Fruit fly (Drosophila melanogaster) whole organism, adult: ENCODE results near the gene CG6865.

ENCODE experiments used
- CG11617 ChIP-seq: fragments of 200-800 bp; sonication (Bioruptor generic); optimal IDR thresholded peaks from 2 replicates; lab custom pipeline; 2017; ENCODE audit warnings: mild to moderate bottlenecking, missing biosample characterization, missing genetic modification reagents, missing genetic modification characterization
- CG12768 ChIP-seq: fragments of 200-800 bp; sonication (Bioruptor generic); optimal IDR thresholded peaks from 2 replicates; lab custom pipeline; 2017; ENCODE audit warnings: missing biosample characterization, missing genetic modification characterization, mild to moderate bottlenecking, moderate library complexity, missing genetic modification reagents
- CG14711 ChIP-seq: fragments of 200-800 bp; sonication (Bioruptor generic); optimal IDR thresholded peaks from 2 replicates; lab custom pipeline; 2018; ENCODE audit warnings: missing biosample characterization, mild to moderate bottlenecking, missing genetic modification characterization, moderate library complexity
- CG1620 ChIP-seq: fragments of 200-800 bp; sonication (Bioruptor generic); optimal IDR thresholded peaks from 2 replicates; lab custom pipeline; 2016; ENCODE audit warnings: missing biosample characterization, missing genetic modification characterization
- CG33017 ChIP-seq: fragments of 200-800 bp; sonication (Bioruptor generic); optimal IDR thresholded peaks from 2 replicates; lab custom pipeline; 2018; ENCODE audit warnings: missing biosample characterization, mild to moderate bottlenecking, missing genetic modification characterization, moderate library complexity
- CG5204 ChIP-seq: fragments of 200-800 bp; sonication (Bioruptor generic); optimal IDR thresholded peaks from 2 replicates; lab custom pipeline; 2016; ENCODE audit warnings: missing biosample characterization, missing genetic modification characterization
- CG7045 ChIP-seq: fragments of 200-800 bp; sonication (Bioruptor generic); optimal IDR thresholded peaks from 2 replicates; lab custom pipeline; 2017; ENCODE audit warnings: missing biosample characterization, mild to moderate bottlenecking, missing genetic modification characterization
- CG7101 ChIP-seq: fragments of 200-800 bp; sonication (Bioruptor generic); optimal IDR thresholded peaks from 2 replicates; lab custom pipeline; 2018; ENCODE audit warnings: missing biosample characterization, mild to moderate bottlenecking, missing genetic modification characterization, moderate library complexity
- Clk ChIP-seq: fragments of 200-800 bp; sonication (Bioruptor generic); optimal IDR thresholded peaks from 2 replicates; lab custom pipeline; 2017; ENCODE audit warnings: missing biosample characterization, missing genetic modification characterization
- Crg-1 ChIP-seq: fragments of 200-800 bp; sonication (Bioruptor generic); optimal IDR thresholded peaks from 2 replicates; lab custom pipeline; 2016; ENCODE audit warnings: missing biosample characterization, missing genetic modification characterization
- Hr96 ChIP-seq: fragments of 200-800 bp; sonication (Bioruptor generic); optimal IDR thresholded peaks from 2 replicates; lab custom pipeline; 2016; ENCODE audit warnings: missing biosample characterization, missing genetic modification characterization
- Mnt ChIP-seq: fragments of 200-800 bp; sonication (Bioruptor generic); optimal IDR thresholded peaks from 2 replicates; lab custom pipeline; 2016; ENCODE audit warnings: missing biosample characterization, mild to moderate bottlenecking, missing genetic modification characterization
- bab1 ChIP-seq: fragments of 200-800 bp; sonication (Bioruptor generic); optimal IDR thresholded peaks from 3 replicates; lab custom pipeline; 2019; ENCODE audit warnings: missing biosample characterization, mild to moderate bottlenecking, missing genetic modification characterization, moderate library complexity
- cic ChIP-seq: fragments of 200-800 bp; sonication (Bioruptor generic); optimal IDR thresholded peaks from 2 replicates; lab custom pipeline; 2017; ENCODE audit warnings: missing biosample characterization, mild to moderate bottlenecking, missing genetic modification characterization, moderate library complexity
- cnc ChIP-seq, 2 experiments: fragments of >200 bp; optimal IDR thresholded peaks; 2 replicates each; lab custom pipeline; 2017
- kay ChIP-seq: fragments of 200-800 bp; sonication (Bioruptor generic); peaks from one replicate; lab custom pipeline; 2016; ENCODE audit warnings: missing biosample characterization, missing genetic modification characterization, borderline replicate concordance
- ovo ChIP-seq: fragments of 200-800 bp; sonication (Bioruptor generic); optimal IDR thresholded peaks from 2 replicates; lab custom pipeline; 2016; ENCODE audit warnings: missing biosample characterization, missing genetic modification characterization
- pad ChIP-seq: fragments of 200-800 bp; sonication (Bioruptor generic); optimal IDR thresholded peaks from 3 replicates; lab custom pipeline; 2017; ENCODE audit warnings: missing biosample characterization, missing genetic modification characterization, mild to moderate bottlenecking, moderate library complexity, missing genetic modification reagents
- tj ChIP-seq: fragments of 200-800 bp; sonication (Bioruptor generic); optimal IDR thresholded peaks from 3 replicates; lab custom pipeline; 2017; ENCODE audit warnings: missing biosample characterization, mild to moderate bottlenecking, missing genetic modification characterization, moderate library complexity
- toe ChIP-seq: fragments of 200-800 bp; sonication (Bioruptor generic); optimal IDR thresholded peaks from 2 replicates; lab custom pipeline; 2016; ENCODE audit warnings: missing biosample characterization, missing genetic modification characterization

Gene CG6865

dm6 chr3L:18863327-18863726 lies at the start of gene CG6865:
CG6865 (plus strand) TSS chr3L:18863647.
- TF ChIP-seq ovo (GFP tag; lab: Kevin White, UChicago) (no peak), CG5204 (no peak), tj (GFP tag; lab: Kevin White, UChicago) (no peak), Clk (no peak), CG14711 (tag; lab: Kevin White, UChicago) (no peak), CG7101 (tag; lab: Kevin White, UChicago) (no peak), CG11617 (GFP tag; lab: Kevin White, UChicago) (no peak), Mnt (GFP tag; lab: Kevin White, UChicago) (no peak), CG1620 (no peak), cnc (optimal IDR thresholded peaks at IDR 0.05; lab: Kevin White, UChicago) (no peak), kay (GFP tag; lab: Kevin White, UChicago) (no peak), toe (GFP tag; lab: Kevin White, UChicago) (no peak), Hr96 (no peak), cic (GFP tag; lab: Kevin White, UChicago) (no peak), CG33017 (no peak)

DNA sequence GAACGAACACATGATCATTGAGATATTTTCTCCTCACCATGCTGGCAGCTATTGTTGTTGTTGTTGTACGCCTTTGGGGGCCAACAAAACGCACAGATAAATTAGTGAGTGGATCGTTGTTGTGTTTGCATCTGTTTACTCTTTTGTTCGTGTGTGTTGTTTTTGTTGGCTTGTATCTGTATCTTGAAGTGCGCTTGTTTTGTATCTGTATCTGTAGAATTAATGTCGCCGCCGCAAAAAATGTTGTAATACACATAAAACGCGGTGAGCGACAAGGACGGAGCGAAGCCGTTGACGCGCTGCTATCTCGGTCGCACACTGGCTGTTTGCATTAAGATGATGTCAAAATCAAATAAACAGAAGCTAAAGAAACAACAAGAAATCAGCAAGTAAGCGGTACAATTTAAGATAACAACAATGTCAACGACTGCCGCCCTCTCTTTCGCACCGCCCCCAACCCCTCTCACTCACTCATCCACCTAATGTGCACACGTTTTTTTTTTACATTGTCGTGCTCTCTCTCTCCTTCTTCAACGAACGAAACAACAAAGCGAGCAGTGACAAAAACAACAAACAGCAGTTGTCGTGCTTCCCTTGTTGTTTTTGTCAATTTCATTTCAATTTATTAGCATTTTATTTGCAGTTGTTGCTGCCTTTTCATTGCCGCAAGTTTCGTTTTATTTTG lies 49.3 kb upstream of the CG6865 start:
- TF ChIP-seq CG5204: no peak
- peak; percentile 81 for TF ChIP-seq CG7101 (tag; lab: Kevin White, UChicago)
- peak; percentile 60 for TF ChIP-seq CG33017
- TF ChIP-seq tj (GFP tag; lab: Kevin White, UChicago): peak; percentile 84
- TF ChIP-seq CG1620: no peak
- peak; percentile 17 for TF ChIP-seq bab1 (GFP tag; lab: Kevin White, UChicago)
- peak; percentile 68 for TF ChIP-seq kay (GFP tag; lab: Kevin White, UChicago)
- TF ChIP-seq toe (GFP tag; lab: Kevin White, UChicago): no peak
- TF ChIP-seq CG14711 (tag; lab: Kevin White, UChicago): peak; percentile 40
- peak; percentile 91 for TF ChIP-seq ovo (GFP tag; lab: Kevin White, UChicago)
- TF ChIP-seq cic (GFP tag; lab: Kevin White, UChicago): peak; percentile 90
- TF ChIP-seq CG12768 (GFP tag; lab: Kevin White, UChicago): peak; percentile 65
- TF ChIP-seq cnc (optimal IDR thresholded peaks at IDR 0.05; lab: Kevin White, UChicago): no peak
- peak; percentile 78 for TF ChIP-seq Crg-1
- peak; percentile 73 for TF ChIP-seq Clk
- TF ChIP-seq Hr96: no peak
- peak; percentile 79 for TF ChIP-seq CG11617 (GFP tag; lab: Kevin White, UChicago)
- TF ChIP-seq pad (GFP tag; lab: Kevin White, UChicago): peak; percentile 67
- TF ChIP-seq Mnt (GFP tag; lab: Kevin White, UChicago): peak; percentile 84
- peak; percentile 83 for TF ChIP-seq CG7045 (GFP tag; lab: Kevin White, UChicago)

DNA sequence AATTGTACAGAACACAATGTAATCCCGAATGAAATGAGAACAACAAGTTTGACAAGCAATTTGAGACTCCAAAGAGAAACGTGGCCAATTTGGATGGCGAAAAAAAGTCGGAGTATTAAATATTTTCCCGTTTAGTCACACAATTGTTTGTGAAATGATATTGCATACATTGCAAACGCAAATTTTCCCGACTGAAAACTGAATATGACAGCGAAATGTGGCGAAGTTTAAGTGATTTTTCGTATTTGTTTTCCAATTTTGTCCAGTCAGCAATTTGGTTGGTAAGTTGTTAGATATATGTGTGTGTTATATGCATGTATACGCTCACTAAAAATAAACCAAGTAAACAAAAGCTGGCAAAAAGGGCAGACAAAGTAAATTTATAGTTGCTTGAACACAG lies 47.3 kb upstream of the CG6865 start:
- no peak for TF ChIP-seq Crg-1
- TF ChIP-seq CG1620: no peak
- no peak for TF ChIP-seq cic (GFP tag; lab: Kevin White, UChicago)
- peak; percentile 92 for TF ChIP-seq tj (GFP tag; lab: Kevin White, UChicago)
- no peak for TF ChIP-seq CG12768 (GFP tag; lab: Kevin White, UChicago)

- TF ChIP-seq CG7045 (GFP tag; lab: Kevin White, UChicago): no peak
- peak; percentile 63 for TF ChIP-seq kay (GFP tag; lab: Kevin White, UChicago)
Measured at dm6 chr3L:18816719-18817118, 46.7 kb upstream of the CG6865 start.

DNA sequence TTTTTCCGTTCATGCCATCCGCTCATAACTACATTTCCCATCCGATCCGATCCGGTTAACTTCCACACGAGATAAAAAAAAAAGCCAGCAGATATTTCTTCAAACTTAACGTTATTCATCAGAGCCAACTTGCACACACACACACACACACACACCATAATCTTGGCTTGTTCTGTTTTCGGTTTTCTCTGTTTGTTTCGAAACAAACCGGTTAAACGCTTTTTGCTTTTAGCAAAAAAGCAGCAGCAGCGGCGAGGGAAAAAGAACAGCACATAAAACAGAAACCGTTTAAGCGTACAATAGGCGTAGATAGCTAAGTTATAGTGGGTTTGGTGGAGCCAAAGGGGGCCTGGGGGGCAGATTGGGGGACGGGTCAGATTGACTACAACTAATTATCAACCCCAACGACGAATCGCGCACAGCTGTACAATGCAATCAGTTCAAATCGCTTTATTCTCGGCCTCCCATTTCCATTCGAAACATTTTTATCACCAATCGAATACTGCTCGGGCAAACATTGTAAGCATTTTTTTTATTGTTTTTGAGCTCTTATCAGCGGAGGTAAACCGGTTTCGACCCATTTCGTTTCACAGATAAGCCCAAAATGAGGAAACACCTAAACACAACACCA lies 46.1 kb upstream of the CG6865 start:
- peak; percentile 63 for TF ChIP-seq cic (GFP tag; lab: Kevin White, UChicago)
- TF ChIP-seq kay (GFP tag; lab: Kevin White, UChicago): peak; percentile 35
- TF ChIP-seq bab1 (GFP tag; lab: Kevin White, UChicago): no peak

DNA sequence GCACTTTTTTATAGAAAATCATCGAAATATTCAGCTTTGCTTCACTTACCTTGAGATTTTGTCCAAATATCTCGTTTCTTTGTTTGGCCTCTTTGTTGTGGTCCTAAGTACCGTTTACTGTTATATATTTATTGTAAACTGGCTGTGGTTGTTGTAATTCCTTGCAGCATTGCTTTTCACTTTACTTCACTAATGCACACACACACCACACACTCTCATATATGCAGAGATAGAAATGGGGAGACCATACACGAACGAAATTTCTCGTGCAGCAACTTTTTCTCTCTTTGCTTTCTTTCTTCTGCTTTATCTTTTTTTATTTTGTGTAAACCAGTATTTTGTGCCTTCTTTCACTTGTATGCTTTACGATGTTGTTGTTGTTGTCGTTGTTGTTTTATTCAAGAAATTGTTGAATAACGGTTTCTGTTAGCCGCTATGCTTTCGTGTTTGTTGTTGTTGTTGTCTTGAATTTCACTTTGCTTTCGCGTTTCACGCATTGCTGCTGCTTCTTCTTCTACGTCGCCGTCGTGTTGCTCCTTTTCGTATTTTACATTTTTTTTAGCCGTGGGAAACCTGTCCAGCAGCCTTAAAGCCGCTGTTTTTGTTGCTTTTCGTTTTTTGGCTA lies 44.1 kb upstream of the CG6865 start:
- TF ChIP-seq Hr96: no peak
- TF ChIP-seq CG12768 (GFP tag; lab: Kevin White, UChicago): no peak
- TF ChIP-seq toe (GFP tag; lab: Kevin White, UChicago): no peak
- no peak for TF ChIP-seq tj (GFP tag; lab: Kevin White, UChicago)
- TF ChIP-seq CG5204: no peak
- TF ChIP-seq ovo (GFP tag; lab: Kevin White, UChicago): no peak
- TF ChIP-seq cic (GFP tag; lab: Kevin White, UChicago): no peak
- TF ChIP-seq Crg-1: no peak
- no peak for TF ChIP-seq cnc (optimal IDR thresholded peaks at IDR 0.05; lab: Kevin White, UChicago)
- no peak for TF ChIP-seq CG7101 (tag; lab: Kevin White, UChicago)
- TF ChIP-seq CG33017: no peak
- TF ChIP-seq kay (GFP tag; lab: Kevin White, UChicago): no peak
- no peak for TF ChIP-seq bab1 (GFP tag; lab: Kevin White, UChicago)
